Worm (Caenorhabditis elegans) whole organism, L3 larva: Measurements from ENCODE around the gene skr-20.
A peak's percentile ranks its signal among the peaks of the same experiment; 100 is the strongest.

Source experiments
- R02D3.7 ChIP-seq: fragments of 150-350 bp; optimal IDR thresholded peaks from 2 replicates; lab custom pipeline; 2014; ENCODE audit warnings: missing biosample characterization, missing genetic modification characterization
- ZK546.5 ChIP-seq: sonication (generic microtip); optimal IDR thresholded peaks from 2 replicates; lab custom pipeline; 2017; ENCODE audit warnings: missing biosample characterization, missing genetic modification characterization
- aly-2 ChIP-seq: fragments of 150-350 bp; optimal IDR thresholded peaks from 2 replicates; lab custom pipeline; 2014; ENCODE audit warnings: missing biosample characterization, missing genetic modification characterization
- ama-1 ChIP-seq: fragments of 150-350 bp; optimal IDR thresholded peaks from 2 replicates; lab custom pipeline; 2018
- ceh-16 ChIP-seq: sonication (generic microtip); optimal IDR thresholded peaks from 2 replicates; lab custom pipeline; 2017; ENCODE audit warnings: missing biosample characterization, missing genetic modification characterization
- ceh-28 ChIP-seq: fragments of 150-350 bp; optimal IDR thresholded peaks from 2 replicates; lab custom pipeline; 2014; ENCODE audit warnings: missing biosample characterization, missing genetic modification reagents, missing genetic modification characterization
- ceh-82 ChIP-seq: fragments of 150-350 bp; optimal IDR thresholded peaks from 2 replicates; lab custom pipeline; 2014; ENCODE audit warnings: missing biosample characterization, missing genetic modification characterization
- daf-12 ChIP-seq: fragments of 150-350 bp; optimal IDR thresholded peaks from 2 replicates; lab custom pipeline; 2014; ENCODE audit warnings: missing biosample characterization, missing genetic modification reagents, missing genetic modification characterization
- egl-27 ChIP-seq: sonication (generic microtip); optimal IDR thresholded peaks from 4 replicates; lab custom pipeline; 2017; ENCODE audit warnings: missing biosample characterization, missing genetic modification reagents, missing genetic modification characterization
- egl-5 ChIP-seq: fragments of 150-350 bp; optimal IDR thresholded peaks from 2 replicates; lab custom pipeline; 2017; ENCODE audit warnings: missing biosample characterization, missing genetic modification reagents, missing genetic modification characterization, inconsistent platforms
- elt-1 ChIP-seq: fragments of 150-350 bp; optimal IDR thresholded peaks from 2 replicates; lab custom pipeline; 2014; ENCODE audit warnings: missing biosample characterization, missing genetic modification characterization
- elt-2 ChIP-seq: sonication (generic microtip); optimal IDR thresholded peaks from 2 replicates; lab custom pipeline; 2016; ENCODE audit warnings: missing genetic modification reagents, mild to moderate bottlenecking, missing genetic modification characterization, missing compliant biosample characterization
- elt-3 ChIP-seq, 3 experiments: fragments of 150-350 bp in 1 of 3; sonication (generic microtip) in 2 of 3; optimal IDR thresholded peaks; 2 replicates in 2 of 3; 4 replicates in 1 of 3; lab custom pipeline; 2014 to 2017; ENCODE audit warnings: missing biosample characterization in 3 of 3, missing genetic modification characterization in 3 of 3
- eor-1 ChIP-seq, 2 experiments: fragments of 150-350 bp; optimal IDR thresholded peaks; 2 replicates each; lab custom pipeline; 2014 to 2018; ENCODE audit warnings: missing biosample characterization in 2 of 2, missing genetic modification characterization in 2 of 2
- fkh-10 ChIP-seq: sonication (generic microtip); optimal IDR thresholded peaks from 2 replicates; lab custom pipeline; 2017; ENCODE audit warnings: missing biosample characterization, missing genetic modification reagents, missing genetic modification characterization
- fkh-2 ChIP-seq: fragments of 150-350 bp; optimal IDR thresholded peaks from 2 replicates; lab custom pipeline; 2014; ENCODE audit warnings: missing biosample characterization, missing genetic modification reagents, missing genetic modification characterization
- fos-1 ChIP-seq: fragments of 150-350 bp; optimal IDR thresholded peaks from 2 replicates; lab custom pipeline; 2014; ENCODE audit warnings: missing biosample characterization, missing genetic modification characterization
- lin-15B ChIP-seq: fragments of 150-350 bp; optimal IDR thresholded peaks from 2 replicates; lab custom pipeline; 2014; ENCODE audit warnings: missing biosample characterization, missing genetic modification characterization
- lin-39 ChIP-seq: fragments of 150-350 bp; optimal IDR thresholded peaks from 2 replicates; lab custom pipeline; 2018; ENCODE audit warnings: missing biosample characterization, missing genetic modification reagents, missing genetic modification characterization
- lsy-12 ChIP-seq: sonication (generic microtip); optimal IDR thresholded peaks from 2 replicates; lab custom pipeline; 2016; ENCODE audit warnings: mild to moderate bottlenecking, missing genetic modification characterization, missing compliant biosample characterization
- nfya-1 ChIP-seq: sonication (generic microtip); optimal IDR thresholded peaks from 2 replicates; lab custom pipeline; 2017; ENCODE audit warnings: missing genetic modification characterization, mild to moderate bottlenecking, missing compliant biosample characterization, antibody characterized with exemption, moderate library complexity; ENCODE audit not compliant: insufficient read depth
- nhr-11 ChIP-seq: fragments of 150-350 bp; optimal IDR thresholded peaks from 2 replicates; lab custom pipeline; 2014; ENCODE audit warnings: missing biosample characterization, missing genetic modification characterization
- nhr-12 ChIP-seq: fragments of 150-350 bp; optimal IDR thresholded peaks from 2 replicates; lab custom pipeline; 2014; ENCODE audit warnings: missing biosample characterization, missing genetic modification characterization
- nhr-237 ChIP-seq: fragments of 150-350 bp; optimal IDR thresholded peaks from 2 replicates; lab custom pipeline; 2014; ENCODE audit warnings: missing biosample characterization, missing genetic modification characterization
- nhr-28 ChIP-seq: fragments of 150-350 bp; optimal IDR thresholded peaks from 2 replicates; lab custom pipeline; 2014; ENCODE audit warnings: missing biosample characterization, missing genetic modification characterization
- nhr-67 ChIP-seq: fragments of 150-350 bp; optimal IDR thresholded peaks from 2 replicates; lab custom pipeline; 2014; ENCODE audit warnings: missing biosample characterization, missing genetic modification characterization
- nhr-77 ChIP-seq: fragments of 150-350 bp; optimal IDR thresholded peaks from 2 replicates; lab custom pipeline; 2014; ENCODE audit warnings: missing biosample characterization, missing genetic modification characterization
- pha-4 ChIP-seq: fragments of 150-350 bp; optimal IDR thresholded peaks from 2 replicates; lab custom pipeline; 2014; ENCODE audit warnings: missing biosample characterization, missing genetic modification reagents, missing genetic modification characterization
- pqm-1 ChIP-seq: fragments of 150-350 bp; optimal IDR thresholded peaks from 2 replicates; lab custom pipeline; 2017; ENCODE audit warnings: missing biosample characterization, missing genetic modification characterization, inconsistent platforms
- sea-2 ChIP-seq: fragments of 150-350 bp; sonication (generic microtip); optimal IDR thresholded peaks from 4 replicates; lab custom pipeline; 2014; ENCODE audit warnings: missing biosample characterization, missing genetic modification reagents, missing genetic modification characterization
- skn-1 ChIP-seq: fragments of 150-350 bp; optimal IDR thresholded peaks from 2 replicates; lab custom pipeline; 2014; ENCODE audit warnings: missing biosample characterization, missing genetic modification characterization
- snpc-4 ChIP-seq: fragments of 150-350 bp; optimal IDR thresholded peaks from 2 replicates; lab custom pipeline; 2014; ENCODE audit warnings: missing biosample characterization, missing genetic modification characterization
- tbx-2 ChIP-seq: sonication (generic microtip); optimal IDR thresholded peaks from 2 replicates; lab custom pipeline; 2016; ENCODE audit warnings: mild to moderate bottlenecking, missing genetic modification characterization, missing compliant biosample characterization
- unc-39 ChIP-seq: sonication (generic microtip); optimal IDR thresholded peaks from 4 replicates; lab custom pipeline; 2017; ENCODE audit warnings: missing biosample characterization, missing genetic modification characterization
- unc-62 ChIP-seq: fragments of 150-350 bp; sonication (generic microtip); optimal IDR thresholded peaks from 4 replicates; lab custom pipeline; 2014; ENCODE audit warnings: missing biosample characterization, missing genetic modification reagents, missing genetic modification characterization
- zag-1 ChIP-seq: fragments of 150-350 bp; optimal IDR thresholded peaks from 2 replicates; lab custom pipeline; 2014; ENCODE audit warnings: missing biosample characterization, missing genetic modification characterization
- ztf-11 ChIP-seq: fragments of 150-350 bp; optimal IDR thresholded peaks from 2 replicates; lab custom pipeline; 2014; ENCODE audit warnings: missing biosample characterization, missing genetic modification characterization
- ztf-4 ChIP-seq: fragments of 150-350 bp; optimal IDR thresholded peaks from 2 replicates; lab custom pipeline; 2014; ENCODE audit warnings: missing biosample characterization, missing genetic modification characterization

skr-20 gene

DNA sequence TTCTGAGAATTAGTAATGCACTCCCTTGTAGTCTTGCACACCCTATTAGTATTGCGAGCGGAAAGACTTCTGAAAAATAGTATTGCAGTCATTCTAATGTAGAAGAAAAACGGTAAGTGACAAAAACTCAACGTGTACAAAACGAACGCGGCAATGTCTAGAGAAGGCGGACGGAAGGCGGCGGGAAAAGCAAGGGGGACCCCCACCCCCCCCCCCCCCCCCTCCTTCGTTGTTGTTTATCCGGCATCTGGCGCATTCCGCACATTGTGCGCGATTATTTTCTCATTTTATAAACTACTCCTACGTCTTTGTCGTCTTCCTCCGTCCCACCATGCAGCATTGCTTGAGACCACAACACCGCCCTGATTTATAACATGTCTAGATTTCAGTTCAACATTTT lies 21.0 kb downstream of the skr-20 start:
- no peak for TF ChIP-seq lin-39 (tag; lab: Kevin White, UChicago)
- TF ChIP-seq ztf-4, result no peak
- TF ChIP-seq ZK546.5 (tag; lab: Kevin White, UChicago), result no peak
- TF ChIP-seq nhr-12 (tag; lab: Kevin White, UChicago), result no peak
- TF ChIP-seq lin-15B (tag; lab: Kevin White, UChicago), result no peak
- TF ChIP-seq nfya-1 (tag; lab: Kevin White, UChicago), result no peak
- TF ChIP-seq aly-2, result no peak
- TF ChIP-seq egl-27 (tag; lab: Kevin White, UChicago), result no peak
- no peak for TF ChIP-seq R02D3.7
- TF ChIP-seq pha-4 (tag; lab: Kevin White, UChicago), result no peak
- TF ChIP-seq daf-12 (tag; lab: Kevin White, UChicago), result no peak
- TF ChIP-seq unc-62 (GFP tag; lab: Kevin White, UChicago), result no peak
- no peak for TF ChIP-seq zag-1 (tag; lab: Kevin White, UChicago)
- no peak for TF ChIP-seq fkh-2
- no peak for TF ChIP-seq elt-3 (tag; optimal IDR thresholded peaks at IDR 0.05; lab: Kevin White, UChicago)
- no peak for TF ChIP-seq ceh-28 (tag; lab: Kevin White, UChicago)
- TF ChIP-seq nhr-11, result no peak
- no peak for TF ChIP-seq skn-1
- TF ChIP-seq elt-1 (tag; lab: Kevin White, UChicago), result no peak
- no peak for TF ChIP-seq nhr-28

DNA sequence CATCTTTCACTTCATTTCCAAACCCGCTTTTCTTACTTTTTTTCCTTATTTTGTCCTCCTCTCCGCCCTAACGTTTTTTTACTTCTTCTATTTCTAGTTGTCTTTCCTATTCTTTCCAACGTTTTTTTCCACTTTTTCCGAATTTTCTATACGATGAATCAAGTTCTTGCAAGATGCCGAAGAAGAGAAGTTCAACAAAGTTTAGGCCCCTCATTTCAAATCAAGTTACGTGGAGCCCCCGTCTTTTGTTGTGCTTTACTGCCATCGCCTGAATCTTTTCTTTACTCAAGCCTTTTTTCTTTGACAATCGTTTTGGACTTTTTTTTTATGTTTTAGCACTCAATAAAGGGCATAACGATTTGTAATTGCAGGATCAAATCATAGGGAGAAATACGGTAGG lies 21.9 kb downstream of the skr-20 start, which contains the start of gene unc-9:
TSS of gene unc-9 (plus strand) at position 370 of the 400 bp plus-strand sequence.
- peak; percentile 67 for TF ChIP-seq fkh-10
- no peak for TF ChIP-seq ztf-11 (tag; lab: Kevin White, UChicago)
- no peak for TF ChIP-seq nhr-237 (tag; lab: Kevin White, UChicago)
- no peak for TF ChIP-seq nhr-28
- TF ChIP-seq, all 47 proteins: peak for 1

DNA sequence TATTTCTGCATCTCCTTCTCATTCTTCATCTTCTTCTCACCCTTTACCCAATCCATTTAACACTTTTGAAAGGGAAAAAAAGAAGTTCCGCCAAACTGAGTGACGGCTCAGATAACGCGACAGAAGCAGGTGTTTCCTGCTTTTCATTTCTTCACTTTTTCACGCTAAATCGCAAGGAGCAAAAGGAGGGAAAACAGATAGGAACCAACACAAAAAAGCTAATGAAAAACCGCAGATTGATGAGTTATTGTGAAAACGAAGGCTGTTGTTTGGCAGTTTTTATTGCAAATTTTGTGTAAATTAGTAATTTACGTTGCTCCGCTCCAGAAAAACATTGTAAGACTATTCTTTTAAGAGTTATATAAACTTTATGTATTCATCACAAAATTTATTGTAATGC lies 23.0 kb downstream of the skr-20 start:
- no peak for TF ChIP-seq unc-62 (GFP tag; lab: Kevin White, UChicago)
- no peak for TF ChIP-seq nhr-237 (tag; lab: Kevin White, UChicago)
- no peak for TF ChIP-seq ama-1
- peak; percentile 69 for TF ChIP-seq egl-5 (tag; lab: Kevin White, UChicago)

DNA sequence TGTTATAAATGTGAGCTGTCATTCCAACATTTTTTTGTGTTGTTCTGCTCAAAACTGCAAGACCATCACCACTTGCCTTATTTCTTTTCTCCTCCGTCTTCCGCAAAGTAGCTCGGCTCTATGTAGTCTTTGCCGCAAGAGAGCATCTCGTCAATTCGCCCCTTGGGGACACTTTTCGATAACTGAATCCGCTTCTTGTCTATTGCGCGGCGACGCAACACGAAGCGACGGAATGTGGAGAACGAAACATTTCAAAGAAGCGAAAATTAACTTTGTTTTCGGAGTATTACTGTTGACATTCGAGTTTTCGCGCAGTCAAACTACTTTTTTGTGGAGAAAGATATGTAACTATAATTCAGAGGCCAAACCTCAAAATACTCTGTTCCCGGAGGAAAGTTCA lies 25.2 kb downstream of the skr-20 start:
- TF ChIP-seq lsy-12 (tag; lab: Kevin White, UChicago) (no peak), lin-39 (tag; lab: Kevin White, UChicago) (peak; percentile 0), ceh-16 (no peak), fkh-10 (peak; percentile 29)

DNA sequence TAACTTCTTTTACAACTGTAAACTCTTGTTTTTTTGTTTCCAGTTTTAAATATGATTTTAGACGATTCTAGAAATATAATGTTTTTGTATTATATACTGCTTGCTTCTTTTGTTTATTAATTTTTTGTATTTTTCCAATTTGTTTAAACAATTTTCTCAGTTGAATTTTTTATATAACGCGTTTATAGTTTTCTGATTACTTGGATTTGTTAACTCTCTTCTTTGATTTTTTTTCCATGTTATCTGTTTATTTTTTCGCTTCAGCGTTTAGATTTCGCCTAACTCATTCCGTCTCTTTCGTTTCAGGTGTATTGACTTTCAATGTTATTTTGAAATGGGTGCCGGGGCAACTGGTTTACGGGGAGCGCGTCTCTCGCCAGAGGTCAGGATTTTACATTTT lies 32.4 kb downstream of the skr-20 start, which contains the start of gene gpa-6:
TSS of gene gpa-6 (plus strand) at position 301 of the 400 bp plus-strand sequence.
- TF ChIP-seq ztf-4 (no peak), elt-3 (tag; optimal IDR thresholded peaks at IDR 0.05; lab: Kevin White, UChicago) (no peak), ZK546.5 (tag; lab: Kevin White, UChicago) (no peak), nhr-67 (no peak), ama-1 (no peak)
- TF ChIP-seq, all 47 proteins: peak for 0

DNA sequence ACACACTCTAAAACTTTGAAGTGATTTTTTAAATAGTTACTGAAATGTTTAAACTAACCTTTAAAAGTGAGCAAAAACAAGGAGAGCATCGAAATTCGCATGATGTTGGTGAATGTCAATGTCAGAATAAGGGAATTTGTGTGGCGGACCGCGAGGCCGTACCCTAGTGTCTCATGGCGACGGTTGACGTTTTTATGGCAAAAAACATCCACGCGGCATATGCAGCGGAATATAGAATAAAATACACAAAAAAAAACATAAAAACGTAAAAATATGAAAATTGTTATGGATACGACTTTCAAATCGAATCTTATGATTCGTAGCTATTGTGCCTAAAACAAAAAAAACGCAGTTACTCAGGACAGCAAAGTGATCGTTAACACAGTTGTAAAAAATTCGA lies 33.5 kb downstream of the skr-20 start, which contains the start of gene cwp-5:
TSS of gene cwp-5 (minus strand) at position 101 of the 400 bp plus-strand sequence.
- TF ChIP-seq skn-1, result no peak
- no peak for TF ChIP-seq egl-5 (tag; lab: Kevin White, UChicago)
- TF ChIP-seq nhr-11, result no peak
- no peak for TF ChIP-seq egl-27 (tag; lab: Kevin White, UChicago)
- TF ChIP-seq ceh-82 (tag; lab: Kevin White, UChicago), result no peak
- no peak for TF ChIP-seq nhr-12 (tag; lab: Kevin White, UChicago)
- TF ChIP-seq pqm-1, result no peak
- TF ChIP-seq fkh-2, result no peak
- no peak for TF ChIP-seq nhr-77 (tag; lab: Kevin White, UChicago)
- no peak for TF ChIP-seq unc-39 (tag; lab: Kevin White, UChicago)

DNA sequence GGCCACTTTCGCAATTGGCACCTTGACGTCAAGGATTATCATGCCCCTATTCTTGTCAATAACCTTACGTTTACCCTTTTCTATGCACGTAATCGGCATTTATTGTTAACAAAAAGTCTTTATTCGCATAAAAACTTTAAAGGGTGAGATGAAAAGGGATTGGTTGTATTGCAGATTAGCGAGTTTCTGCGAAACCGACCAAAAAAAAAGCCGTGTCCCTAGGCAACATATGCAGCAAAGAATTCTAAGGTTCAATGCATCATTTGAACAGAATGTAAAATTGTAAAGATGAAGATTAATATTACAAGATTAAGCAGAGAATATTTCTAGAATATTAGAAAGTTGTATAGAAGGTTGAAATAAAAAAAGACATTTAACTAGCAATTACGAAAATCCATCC lies 41.3 kb downstream of the skr-20 start:
- TF ChIP-seq fkh-10, result no peak
- no peak for TF ChIP-seq nfya-1 (tag; lab: Kevin White, UChicago)
- no peak for TF ChIP-seq elt-3 (tag; optimal IDR thresholded peaks at IDR 0.05; lab: Kevin White, UChicago)
- TF ChIP-seq unc-39 (tag; lab: Kevin White, UChicago), result no peak
- no peak for TF ChIP-seq skn-1
- no peak for TF ChIP-seq ama-1
- no peak for TF ChIP-seq elt-2 (tag; lab: Kevin White, UChicago)
- TF ChIP-seq nhr-28, result no peak
- no peak for TF ChIP-seq fos-1 (tag; lab: Kevin White, UChicago)
- no peak for TF ChIP-seq pqm-1
- TF ChIP-seq tbx-2, result no peak
- no peak for TF ChIP-seq eor-1 (tag; optimal IDR thresholded peaks at IDR 0.05; lab: Kevin White, UChicago)
- TF ChIP-seq sea-2 (GFP tag; lab: Kevin White, UChicago), result no peak
- no peak for TF ChIP-seq snpc-4 (tag; lab: Kevin White, UChicago)
- TF ChIP-seq daf-12 (tag; lab: Kevin White, UChicago), result no peak
